Worm (Caenorhabditis elegans) whole organism, L4 larva: ENCODE measurements around the gene nfya-1.

ENCODE experiments used
- dmd-6 ChIP-seq: fragments of 200-800 bp; sonication (Bioruptor generic); IDR thresholded peaks from 2 replicates; pipeline ENCODE4 v1.3.6; 2022; ENCODE audit warnings: missing genetic modification reagents, missing genetic modification characterization, missing compliant biosample characterization
- fos-1 ChIP-seq: fragments of 150-350 bp; optimal IDR thresholded peaks from 2 replicates; lab custom pipeline; 2014; ENCODE audit warnings: missing biosample characterization, missing genetic modification characterization

ce11 chrX:11925243-11925642 is 21.4 kb downstream of the nfya-1 start:
- TF ChIP-seq fos-1 (tag; lab: Kevin White, UChicago) (no peak), dmd-6 (GFP tag; lab: Robert Waterston, UW) (peak; percentile 59)
